Worm (Caenorhabditis elegans) whole organism, early embryonic: ENCODE results near the gene C56G2.22.

ENCODE experiments used
- F13C5.2 ChIP-seq: sonication (generic microtip); optimal IDR thresholded peaks from 2 replicates; lab custom pipeline; 2017; ENCODE audit warnings: mild to moderate bottlenecking, missing genetic modification characterization, inconsistent platforms, missing compliant biosample characterization
- aly-1 ChIP-seq: sonication (generic microtip); optimal IDR thresholded peaks from 2 replicates; lab custom pipeline; 2016; ENCODE audit warnings: missing genetic modification characterization, missing compliant biosample characterization
- ama-1 ChIP-seq: fragments of 150-350 bp; optimal IDR thresholded peaks from 2 replicates; lab custom pipeline; 2014
- ceh-13 ChIP-seq: fragments of 200-800 bp; sonication (Bioruptor generic); optimal IDR thresholded peaks from 2 replicates; lab custom pipeline; 2018; ENCODE audit warnings: mild to moderate bottlenecking, missing genetic modification characterization, missing compliant biosample characterization
- ets-7 ChIP-seq: sonication (generic microtip); optimal IDR thresholded peaks from 2 replicates; lab custom pipeline; 2016; ENCODE audit warnings: missing genotype, missing genetic modification characterization, missing compliant biosample characterization
- flt-1 ChIP-seq: fragments of 200-800 bp; sonication (Bioruptor generic); IDR thresholded peaks from 2 replicates; pipeline ENCODE4 v1.3.6; 2022; ENCODE audit warnings: missing genetic modification characterization, missing compliant biosample characterization
- hmbx-1 ChIP-seq: sonication (generic microtip); optimal IDR thresholded peaks from 2 replicates; lab custom pipeline; 2016; ENCODE audit warnings: mild to moderate bottlenecking, missing genetic modification characterization, missing compliant biosample characterization
- hnd-1 ChIP-seq: sonication (generic microtip); optimal IDR thresholded peaks from 2 replicates; lab custom pipeline; 2016; ENCODE audit warnings: missing genetic modification characterization, missing compliant biosample characterization
- pes-1 ChIP-seq: fragments of 200-800 bp; sonication (Bioruptor generic); IDR thresholded peaks from 2 replicates; pipeline ENCODE4 v1.3.6; 2022; ENCODE audit warnings: missing genetic modification reagents, missing genetic modification characterization, missing compliant biosample characterization
- tbx-11 ChIP-seq: fragments of 200-800 bp; sonication (Bioruptor generic); IDR thresholded peaks from 2 replicates; pipeline ENCODE4 v1.3.6; 2022; ENCODE audit warnings: missing genetic modification characterization, missing compliant biosample characterization
- tbx-37 ChIP-seq: fragments of 200-800 bp; sonication (Bioruptor generic); conservative IDR thresholded peaks from 2 replicates; pipeline ENCODE4 v1.3.6; 2022; ENCODE audit warnings: missing genetic modification reagents, missing genetic modification characterization, missing compliant biosample characterization

DNA sequence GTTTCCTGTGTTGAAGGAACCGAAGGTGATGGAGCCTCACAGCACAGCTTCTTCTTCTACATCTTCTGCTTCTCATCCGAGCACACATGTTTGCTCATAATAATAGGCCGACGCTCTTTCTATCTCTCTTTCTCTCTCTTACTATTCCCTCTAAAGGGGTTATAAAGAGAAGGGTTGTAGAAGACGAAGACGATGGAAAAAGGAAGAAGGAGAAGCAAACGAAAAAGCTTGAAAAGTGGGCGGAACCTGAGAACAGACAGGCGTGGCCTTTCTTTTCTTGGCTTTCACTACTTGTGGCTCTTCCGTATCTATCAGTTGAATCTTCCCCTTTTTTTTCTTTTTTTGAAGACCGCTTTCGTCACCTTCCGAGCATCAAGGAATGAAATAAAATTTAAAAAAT is 38.4 kb upstream of the C56G2.22 start:
- TF ChIP-seq tbx-37 (GFP tag; lab: Robert Waterston, UW) = no peak
- no peak for TF ChIP-seq ceh-13 (GFP tag; lab: Kevin White, UChicago)
- TF ChIP-seq aly-1 = no peak
- no peak for TF ChIP-seq hnd-1
- TF ChIP-seq F13C5.2 (tag; lab: Kevin White, UChicago) = no peak
- no peak for TF ChIP-seq pes-1 (GFP tag; lab: Robert Waterston, UW)
- TF ChIP-seq tbx-11 = no peak
- no peak for TF ChIP-seq ama-1 (lab: Kevin White, UChicago)
- no peak for TF ChIP-seq flt-1 (GFP tag; lab: Robert Waterston, UW)
- TF ChIP-seq ets-7 = no peak
- no peak for TF ChIP-seq hmbx-1
